Worm (Caenorhabditis elegans) whole organism, L1 larva: Measurements from ENCODE around the gene T05A8.6.

Experiments used
- aly-2 ChIP-seq: fragments of 150-350 bp; optimal IDR thresholded peaks from 2 replicates; lab custom pipeline; 2014; ENCODE audit warnings: missing biosample characterization, missing genetic modification characterization
- blmp-1 ChIP-seq: fragments of 150-350 bp; optimal IDR thresholded peaks from 2 replicates; lab custom pipeline; 2014; ENCODE audit warnings: missing biosample characterization, missing genetic modification characterization
- dpl-1 ChIP-seq, 3 experiments: fragments of 150-350 bp in 2 of 3; sonication (generic microtip) in 1 of 3; optimal IDR thresholded peaks; 2 replicates each; lab custom pipeline; 2014 to 2017; ENCODE audit warnings: missing biosample characterization in 3 of 3, missing genetic modification characterization in 3 of 3, missing genetic modification reagents in 3 of 3
- elt-2 ChIP-seq: sonication (generic microtip); optimal IDR thresholded peaks from 2 replicates; lab custom pipeline; 2016; ENCODE audit warnings: missing genetic modification characterization, mild to moderate bottlenecking, inconsistent platforms, missing compliant biosample characterization, missing genetic modification reagents
- fkh-4 ChIP-seq: sonication (generic microtip); optimal IDR thresholded peaks from 2 replicates; lab custom pipeline; 2016; ENCODE audit warnings: missing compliant biosample characterization, missing genetic modification characterization, borderline replicate concordance
- lin-13 ChIP-seq: fragments of 150-350 bp; optimal IDR thresholded peaks from 2 replicates; lab custom pipeline; 2014; ENCODE audit warnings: missing biosample characterization, missing genetic modification reagents, missing genetic modification characterization
- snpc-4 ChIP-seq: fragments of 150-350 bp; optimal IDR thresholded peaks from 2 replicates; lab custom pipeline; 2014; ENCODE audit warnings: missing biosample characterization, missing genetic modification characterization
- tbx-2 ChIP-seq: sonication (generic microtip); optimal IDR thresholded peaks from 2 replicates; lab custom pipeline; 2016; ENCODE audit warnings: missing genetic modification characterization, missing compliant biosample characterization
- unc-62 ChIP-seq: fragments of 150-350 bp; optimal IDR thresholded peaks from 2 replicates; lab custom pipeline; 2014; ENCODE audit warnings: missing biosample characterization, missing genetic modification reagents, missing genetic modification characterization
- ztf-11 ChIP-seq, 2 experiments: sonication (generic microtip); optimal IDR thresholded peaks; 2 replicates each; lab custom pipeline; 2016 to 2017; ENCODE audit warnings: missing genetic modification characterization in 2 of 2, missing biosample characterization in 1 of 2, missing compliant biosample characterization in 1 of 2

DNA sequence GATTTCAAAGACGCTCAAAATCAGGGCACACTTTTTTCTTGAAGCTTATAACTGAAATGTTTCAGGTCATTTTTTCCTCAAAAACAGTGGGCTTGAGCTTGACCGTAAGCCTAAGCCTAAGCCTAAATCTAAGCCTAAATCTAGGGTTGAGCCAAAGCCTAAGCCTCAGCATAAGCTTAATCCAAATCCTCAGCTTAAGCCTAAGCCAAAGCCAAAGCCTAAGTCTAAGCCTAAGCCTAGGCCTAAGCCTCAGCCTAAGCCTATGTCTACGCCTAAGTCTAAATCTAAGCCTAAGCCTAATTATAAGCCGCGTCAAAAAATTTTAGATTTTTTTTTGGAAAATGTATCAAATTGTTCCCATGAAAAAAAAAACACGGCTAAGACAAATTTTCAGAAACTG, 5.3 kb downstream of the T05A8.6 start:
- TF ChIP-seq ztf-11 (tag; optimal IDR thresholded peaks at IDR 0.05; lab: Kevin White, UChicago) = no peak
- no peak for TF ChIP-seq dpl-1 (GFP tag; optimal IDR thresholded peaks at IDR 0.05; lab: Kevin White, UChicago)
- TF ChIP-seq lin-13 (GFP tag; lab: Kevin White, UChicago) = no peak
- TF ChIP-seq aly-2 (tag; lab: Kevin White, UChicago) = no peak
- no peak for TF ChIP-seq fkh-4
- no peak for TF ChIP-seq elt-2 (tag; lab: Kevin White, UChicago)
- no peak for TF ChIP-seq snpc-4 (tag; lab: Kevin White, UChicago)
- no peak for TF ChIP-seq unc-62
- no peak for TF ChIP-seq tbx-2 (tag; lab: Kevin White, UChicago)
- no peak for TF ChIP-seq blmp-1
